Worm (Caenorhabditis elegans) whole organism, mixed stage, embryonic: ENCODE data around the gene ZK1307.2.

Experiments
- bed-3 ChIP-seq: fragments of 200-800 bp; sonication (Bioruptor generic); optimal IDR thresholded peaks from 3 replicates; lab custom pipeline; 2018; ENCODE audit warnings: mild to moderate bottlenecking, missing genetic modification characterization, moderate library complexity, missing compliant biosample characterization
- blmp-1 ChIP-seq: fragments of 150-350 bp; optimal IDR thresholded peaks from 2 replicates; lab custom pipeline; 2014; ENCODE audit warnings: missing biosample characterization, missing genetic modification characterization
- ceh-39 ChIP-seq: fragments of 150-350 bp; optimal IDR thresholded peaks from 2 replicates; lab custom pipeline; 2014; ENCODE audit warnings: missing biosample characterization, missing genetic modification characterization
- ceh-43 ChIP-seq: fragments of 200-800 bp; sonication (Bioruptor generic); optimal IDR thresholded peaks from 2 replicates; lab custom pipeline; 2018; ENCODE audit warnings: mild to moderate bottlenecking, missing genetic modification characterization, moderate library complexity, missing compliant biosample characterization
- ceh-83 ChIP-seq: fragments of 200-800 bp; sonication (Bioruptor generic); optimal IDR thresholded peaks from 2 replicates; lab custom pipeline; 2018; ENCODE audit warnings: mild to moderate bottlenecking, missing genetic modification characterization, missing compliant biosample characterization
- ces-1 ChIP-seq: fragments of 150-350 bp; optimal IDR thresholded peaks from 2 replicates; lab custom pipeline; 2014; ENCODE audit warnings: missing biosample characterization, missing genetic modification reagents, missing genetic modification characterization
- cnd-1 ChIP-seq: fragments of 200-800 bp; sonication (Bioruptor generic); optimal IDR thresholded peaks from 2 replicates; lab custom pipeline; 2018; ENCODE audit warnings: mild to moderate bottlenecking, missing genetic modification characterization, missing compliant biosample characterization
- elt-1 ChIP-seq: sonication (generic microtip); optimal IDR thresholded peaks from 2 replicates; lab custom pipeline; 2017; ENCODE audit warnings: missing genetic modification characterization, mild to moderate bottlenecking, missing compliant biosample characterization, antibody characterized with exemption, moderate library complexity, borderline replicate concordance; ENCODE audit not compliant: insufficient read depth
- elt-3 ChIP-seq: fragments of 150-350 bp; optimal IDR thresholded peaks from 2 replicates; lab custom pipeline; 2014; ENCODE audit warnings: missing biosample characterization, missing genetic modification characterization
- hlh-1 ChIP-seq: fragments of 150-350 bp; optimal IDR thresholded peaks from 2 replicates; lab custom pipeline; 2014; ENCODE audit warnings: missing biosample characterization, missing genetic modification reagents, missing genetic modification characterization
- lin-13 ChIP-seq: fragments of 150-350 bp; optimal IDR thresholded peaks from 2 replicates; lab custom pipeline; 2014; ENCODE audit warnings: missing biosample characterization, missing genetic modification characterization
- lin-32 ChIP-seq: fragments of 200-800 bp; sonication (Bioruptor generic); optimal IDR thresholded peaks from 2 replicates; lab custom pipeline; 2018; ENCODE audit warnings: mild to moderate bottlenecking, missing genetic modification characterization, missing compliant biosample characterization
- mab-5 ChIP-seq: fragments of 150-350 bp; optimal IDR thresholded peaks from 2 replicates; lab custom pipeline; 2014; ENCODE audit warnings: missing biosample characterization, missing genetic modification characterization
- mep-1 ChIP-seq: fragments of 150-350 bp; optimal IDR thresholded peaks from 2 replicates; lab custom pipeline; 2017; ENCODE audit warnings: missing biosample characterization, missing genetic modification reagents, missing genetic modification characterization, inconsistent platforms
- mls-2 ChIP-seq: sonication (generic microtip); optimal IDR thresholded peaks from 2 replicates; lab custom pipeline; 2016; ENCODE audit warnings: mild to moderate bottlenecking, missing genetic modification characterization, moderate library complexity, missing compliant biosample characterization
- nhr-12 ChIP-seq: fragments of 150-350 bp; optimal IDR thresholded peaks from 2 replicates; lab custom pipeline; 2014; ENCODE audit warnings: missing biosample characterization, missing genetic modification characterization
- nhr-2 ChIP-seq: fragments of 150-350 bp; optimal IDR thresholded peaks from 2 replicates; lab custom pipeline; 2014; ENCODE audit warnings: missing biosample characterization, missing genetic modification characterization
- nhr-237 ChIP-seq: fragments of 150-350 bp; optimal IDR thresholded peaks from 2 replicates; lab custom pipeline; 2014; ENCODE audit warnings: missing biosample characterization, missing genetic modification characterization
- nhr-76 ChIP-seq: sonication (generic microtip); optimal IDR thresholded peaks from 2 replicates; lab custom pipeline; 2017; ENCODE audit warnings: missing biosample characterization, missing genetic modification characterization
- pha-4 ChIP-seq: fragments of 150-350 bp; optimal IDR thresholded peaks from 2 replicates; lab custom pipeline; 2018; ENCODE audit warnings: missing biosample characterization, missing genetic modification reagents, missing genetic modification characterization
- sem-2 ChIP-seq: fragments of 200-800 bp; sonication (Bioruptor generic); optimal IDR thresholded peaks from 2 replicates; lab custom pipeline; 2018; ENCODE audit warnings: mild to moderate bottlenecking, missing genetic modification characterization, missing compliant biosample characterization
- sptf-1 ChIP-seq: sonication (generic microtip); optimal IDR thresholded peaks from 2 replicates; lab custom pipeline; 2017; ENCODE audit warnings: mild to moderate bottlenecking, missing genetic modification characterization, moderate library complexity, missing compliant biosample characterization
- tbx-8 ChIP-seq: fragments of 200-800 bp; sonication (Bioruptor generic); optimal IDR thresholded peaks from 2 replicates; lab custom pipeline; 2018; ENCODE audit warnings: mild to moderate bottlenecking, missing genetic modification characterization, moderate library complexity, missing compliant biosample characterization
- unc-120 ChIP-seq: sonication (generic microtip); optimal IDR thresholded peaks from 2 replicates; lab custom pipeline; 2017; ENCODE audit warnings: missing genetic modification characterization, missing compliant biosample characterization; ENCODE audit not compliant: poor library complexity, severe bottlenecking
- unc-39 ChIP-seq: fragments of 150-350 bp; optimal IDR thresholded peaks from 2 replicates; lab custom pipeline; 2014; ENCODE audit warnings: missing biosample characterization, missing genetic modification characterization
- unc-62 ChIP-seq: fragments of 150-350 bp; optimal IDR thresholded peaks from 2 replicates; lab custom pipeline; 2014; ENCODE audit warnings: missing biosample characterization, missing genetic modification reagents, missing genetic modification characterization
- zip-8 ChIP-seq: fragments of 150-350 bp; optimal IDR thresholded peaks from 2 replicates; lab custom pipeline; 2014; ENCODE audit warnings: missing biosample characterization, missing genetic modification characterization
- ztf-11 ChIP-seq: fragments of 150-350 bp; optimal IDR thresholded peaks from 2 replicates; lab custom pipeline; 2014; ENCODE audit warnings: missing biosample characterization, missing genetic modification characterization

Gene ZK1307.2

DNA sequence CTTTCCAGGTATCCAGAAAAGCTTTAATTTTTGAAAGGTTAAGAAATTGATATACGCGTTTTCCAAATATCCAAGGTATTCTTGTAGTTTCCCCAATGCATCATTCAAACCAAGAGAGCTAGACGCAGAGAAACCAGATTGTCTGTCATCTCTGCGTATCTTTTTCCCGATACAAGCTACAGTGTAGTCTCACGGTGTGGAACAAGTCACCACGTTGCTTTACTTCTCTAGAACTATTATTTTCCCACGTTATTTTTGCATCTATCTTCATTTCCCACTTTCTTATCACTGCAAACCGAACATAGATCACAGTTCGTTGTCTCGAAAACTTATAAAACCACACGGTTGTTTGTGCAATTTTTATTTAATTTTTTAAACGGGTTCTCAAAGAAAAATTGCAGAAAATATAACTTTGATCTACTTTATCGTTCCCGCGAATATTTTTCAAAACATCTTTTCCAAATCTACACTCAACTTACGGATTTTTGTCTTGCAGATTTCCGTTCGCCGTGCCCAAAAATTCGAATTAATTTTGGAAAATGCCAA, 2.5 kb upstream of the ZK1307.2 start, which contains the start of gene gstk-1:
gstk-1 (plus strand) TSS at position 496 of the 546 bp plus-strand sequence.
- no peak for TF ChIP-seq ceh-39 (tag; lab: Kevin White, UChicago)
- TF ChIP-seq nhr-237 (tag; lab: Kevin White, UChicago) = no peak
- no peak for TF ChIP-seq nhr-76 (tag; lab: Kevin White, UChicago)
- TF ChIP-seq cnd-1 = no peak
- no peak for TF ChIP-seq ces-1 (GFP tag; lab: Kevin White, UChicago)
- TF ChIP-seq mep-1 (tag; lab: Kevin White, UChicago) = no peak

DNA sequence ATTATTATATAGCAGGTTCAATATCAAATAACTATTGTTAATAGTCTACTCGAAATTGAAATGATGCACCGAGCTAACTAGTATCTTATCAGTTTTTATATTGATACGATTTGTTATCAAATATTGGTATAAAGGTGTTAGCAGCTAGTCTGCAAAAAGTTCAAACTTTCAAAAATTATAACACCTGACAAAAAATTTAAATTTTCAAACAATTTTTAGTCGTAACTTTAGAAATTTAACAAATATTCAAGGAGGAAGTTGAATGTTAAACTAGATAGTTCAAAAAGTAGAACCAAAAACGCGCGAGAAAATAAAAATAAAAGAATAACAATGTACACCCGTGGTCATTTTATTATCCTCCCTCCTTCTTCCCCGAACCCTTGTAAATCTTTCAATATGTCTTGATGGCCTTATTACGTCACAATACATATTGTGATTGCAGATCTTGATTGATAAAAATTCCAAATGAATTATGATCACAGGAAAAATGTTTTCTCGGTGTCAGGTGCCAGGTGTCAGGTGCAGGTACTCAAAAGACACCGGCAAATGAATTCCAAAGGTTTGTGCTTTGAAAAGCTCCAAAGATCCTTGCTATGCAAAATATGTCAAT, 1.9 kb upstream of the ZK1307.2 start, which contains the start of gene ZK1307.1:
ZK1307.1 (minus strand) TSS at position 51 of the 610 bp plus-strand sequence.
- TF ChIP-seq zip-8 (tag; lab: Kevin White, UChicago) (peak; percentile 69), hlh-1 (tag; lab: Kevin White, UChicago) (no peak), unc-120 (no peak), ces-1 (GFP tag; lab: Kevin White, UChicago) (no peak), ceh-39 (tag; lab: Kevin White, UChicago) (no peak), unc-62 (GFP tag; lab: Kevin White, UChicago) (peak; percentile 39), elt-1 (tag; lab: Kevin White, UChicago) (peak; percentile 12)
- TF ChIP-seq, all 35 proteins: peak for 3

DNA sequence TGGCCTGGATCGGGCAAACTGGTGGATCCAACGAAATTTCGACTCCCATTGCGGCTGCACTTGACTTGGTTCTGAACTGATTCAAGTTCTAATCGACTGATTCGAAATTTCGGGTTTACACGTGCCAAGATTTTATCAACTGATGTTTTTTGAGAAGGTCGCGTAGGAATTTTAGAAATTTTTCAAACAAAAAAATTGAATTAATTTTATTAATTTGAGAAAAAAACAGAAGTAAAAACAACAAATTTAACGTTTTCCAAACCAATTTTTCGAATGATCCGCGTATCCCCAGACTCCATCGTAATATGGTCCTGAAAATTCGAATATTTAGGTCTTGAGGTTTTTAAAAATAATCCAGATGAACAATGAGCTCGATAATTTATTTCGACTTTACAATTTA, 833 bp downstream of the ZK1307.2 start, which contains the start of gene ZK1307.3:
ZK1307.3 (minus strand) TSS at position 101 of the 400 bp plus-strand sequence.
- no peak for TF ChIP-seq unc-120
- TF ChIP-seq cnd-1 = no peak
- no peak for TF ChIP-seq zip-8 (tag; lab: Kevin White, UChicago)
- no peak for TF ChIP-seq ceh-39 (tag; lab: Kevin White, UChicago)
- no peak for TF ChIP-seq ztf-11
- TF ChIP-seq mep-1 (tag; lab: Kevin White, UChicago) = no peak
- TF ChIP-seq sptf-1 (tag; lab: Kevin White, UChicago) = no peak
- no peak for TF ChIP-seq elt-3
- no peak for TF ChIP-seq elt-1 (tag; lab: Kevin White, UChicago)
- no peak for TF ChIP-seq mls-2 (tag; lab: Kevin White, UChicago)
- TF ChIP-seq nhr-2 (tag; lab: Kevin White, UChicago) = no peak
- no peak for TF ChIP-seq blmp-1 (tag; lab: Kevin White, UChicago)
- no peak for TF ChIP-seq lin-32 (GFP tag; lab: Kevin White, UChicago)
- TF ChIP-seq ces-1 (GFP tag; lab: Kevin White, UChicago) = no peak
- TF ChIP-seq nhr-12 = no peak
- TF ChIP-seq nhr-237 (tag; lab: Kevin White, UChicago) = no peak

DNA sequence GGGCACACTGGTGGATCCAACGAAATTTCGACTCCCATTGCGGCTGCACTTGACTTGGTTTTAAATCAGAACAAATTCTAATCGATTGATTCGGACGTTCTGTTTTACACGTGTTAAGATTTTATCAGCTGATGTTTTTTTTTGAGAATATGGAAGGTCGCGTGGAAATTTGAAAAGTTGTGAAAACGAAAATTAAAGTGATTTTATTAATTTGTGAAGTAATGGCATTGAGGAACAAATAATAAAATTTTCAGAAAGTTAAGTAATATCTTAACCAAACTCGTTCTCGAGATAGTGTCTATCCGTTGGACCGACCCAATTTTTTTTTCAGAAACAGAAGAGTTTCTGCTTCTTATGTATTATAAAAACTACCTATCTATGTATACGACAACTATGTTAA, 2.1 kb downstream of the ZK1307.2 start, which contains the start of gene ZK1307.4:
ZK1307.4 (minus strand) TSS at position 101 of the 400 bp plus-strand sequence.
- no peak for TF ChIP-seq lin-32 (GFP tag; lab: Kevin White, UChicago)
- no peak for TF ChIP-seq ceh-39 (tag; lab: Kevin White, UChicago)
- no peak for TF ChIP-seq tbx-8 (GFP tag; lab: Kevin White, UChicago)
- no peak for TF ChIP-seq sem-2 (GFP tag; lab: Kevin White, UChicago)
- TF ChIP-seq ceh-83 (GFP tag; lab: Kevin White, UChicago) = no peak
- no peak for TF ChIP-seq mab-5
- TF ChIP-seq mls-2 (tag; lab: Kevin White, UChicago) = no peak
- no peak for TF ChIP-seq ceh-43 (GFP tag; lab: Kevin White, UChicago)
- TF ChIP-seq ces-1 (GFP tag; lab: Kevin White, UChicago) = no peak
- no peak for TF ChIP-seq unc-39
- TF ChIP-seq unc-120 = no peak
- TF ChIP-seq, all 35 proteins: peak for 0

DNA sequence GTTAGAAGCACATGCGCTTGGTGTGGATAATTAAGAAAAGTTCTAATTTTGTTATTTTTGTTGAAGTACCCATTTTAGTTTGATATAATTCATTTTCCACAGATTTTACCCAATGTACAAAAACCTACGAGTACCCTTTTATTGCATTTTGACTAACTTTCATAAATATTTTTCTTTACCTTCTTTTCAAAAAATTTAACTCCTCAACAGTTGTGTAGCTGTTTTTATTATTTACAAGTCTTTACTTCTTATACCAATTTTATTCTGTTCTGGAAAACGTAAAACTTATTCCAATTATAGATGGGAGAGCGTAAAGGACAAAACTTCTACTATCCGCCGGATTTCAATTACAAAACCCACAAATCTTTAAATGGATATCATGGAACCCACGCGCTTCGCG, 4.6 kb downstream of the ZK1307.2 start, which contains the start of gene ZK1307.9:
ZK1307.9 (plus strand) TSS at position 301 of the 400 bp plus-strand sequence.
- TF ChIP-seq hlh-1 (tag; lab: Kevin White, UChicago) = no peak
- TF ChIP-seq lin-13 = no peak
- TF ChIP-seq unc-39 = no peak
- TF ChIP-seq pha-4 (tag; lab: Kevin White, UChicago) = no peak
- no peak for TF ChIP-seq nhr-12
- TF ChIP-seq ceh-39 (tag; lab: Kevin White, UChicago) = no peak
- no peak for TF ChIP-seq bed-3 (GFP tag; lab: Kevin White, UChicago)
